Fruit fly (Drosophila melanogaster) S2 (cell line): ENCODE data around the gene Rsbp15.

ENCODE experiments used
- CG8478 ChIP-seq: fragments of >200 bp; optimal IDR thresholded peaks from 2 replicates; lab custom pipeline; 2018
- CTCF ChIP-seq, 2 experiments: fragments of >200 bp; optimal IDR thresholded peaks; 2 replicates each; lab custom pipeline; 2018

Gene Rsbp15

dm6 chr3R:12236804-12237203, 14.6 kb downstream of the Rsbp15 start, which contains the start of gene Cyp313a2:
Gene Cyp313a2 (minus strand): TSS chr3R:12236904.
- TF ChIP-seq CG8478 (lab: Kevin White, UChicago): no peak
- no peak for TF ChIP-seq CTCF (optimal IDR thresholded peaks at IDR 0.05; lab: Kevin White, UChicago)

- TF ChIP-seq CG8478 (lab: Kevin White, UChicago): no peak
- TF ChIP-seq CTCF (optimal IDR thresholded peaks at IDR 0.05; lab: Kevin White, UChicago): no peak
Measured at dm6 chr3R:12239166-12239565, 17.0 kb downstream of the Rsbp15 start, which contains the start of gene Cyp313a3. Gene Cyp313a3 (minus strand): TSS chr3R:12239266.

DNA sequence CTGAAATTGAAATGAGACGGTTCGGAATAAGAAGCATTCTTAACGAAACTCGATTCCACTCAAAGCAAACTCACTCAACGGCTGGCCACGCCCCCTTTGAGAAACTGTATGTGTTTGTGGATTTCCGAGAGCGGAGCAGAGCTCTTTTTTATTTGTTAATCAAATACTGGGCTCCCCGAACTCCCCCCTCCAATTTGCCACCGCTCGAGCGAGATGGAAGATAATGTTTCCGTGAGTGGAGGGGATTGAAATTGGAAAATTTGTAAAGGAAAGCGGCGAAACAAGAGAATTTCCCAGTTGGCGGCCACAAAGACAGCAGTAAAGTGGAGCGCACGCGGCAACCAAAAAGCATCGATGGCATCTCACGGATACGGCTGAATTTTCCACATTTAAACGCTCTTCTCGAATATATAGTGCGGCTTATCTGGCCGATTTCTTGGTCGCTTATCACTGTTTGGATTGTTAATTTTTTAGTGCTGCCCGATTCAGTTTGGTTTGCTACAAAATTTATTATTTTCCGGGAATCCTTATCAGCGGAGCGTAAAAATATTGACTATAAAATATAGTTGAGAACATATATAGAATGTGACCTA, 22.4 kb downstream of the Rsbp15 start:
- TF ChIP-seq CTCF (optimal IDR thresholded peaks at IDR 0.05; lab: Kevin White, UChicago) (no peak), CG8478 (lab: Kevin White, UChicago) (no peak)

- TF ChIP-seq CTCF (optimal IDR thresholded peaks at IDR 0.05; lab: Kevin White, UChicago) (peak in 1 of 2 experiments; percentile 2), CG8478 (lab: Kevin White, UChicago) (no peak)
Measured at dm6 chr3R:12248243-12248642, 26.1 kb downstream of the Rsbp15 start.

- no peak for TF ChIP-seq CTCF (optimal IDR thresholded peaks at IDR 0.05; lab: Kevin White, UChicago)
- TF ChIP-seq CG8478 (lab: Kevin White, UChicago): no peak
Measured at dm6 chr3R:12250204-12250603, 28.0 kb downstream of the Rsbp15 start.

DNA sequence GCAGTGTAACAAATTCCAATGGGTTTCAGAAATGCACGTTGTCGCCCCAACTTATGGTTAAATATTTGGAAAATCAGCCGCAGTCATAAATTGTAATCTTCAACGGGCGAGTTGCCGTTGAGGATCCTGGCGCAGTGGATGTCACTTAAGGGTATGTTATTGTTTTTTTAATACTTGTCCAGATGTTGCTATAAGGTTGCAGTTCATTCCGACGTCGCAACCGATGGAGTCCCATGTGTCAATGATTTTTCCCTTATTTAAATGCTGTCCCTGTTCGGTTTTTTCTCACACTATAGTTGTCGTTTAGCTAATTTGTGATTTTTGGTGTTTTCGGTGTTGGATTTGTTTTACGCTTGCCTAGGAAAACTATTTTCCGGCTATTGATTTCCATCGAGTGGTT, 29.3 kb downstream of the Rsbp15 start:
- no peak for TF ChIP-seq CG8478 (lab: Kevin White, UChicago)
- TF ChIP-seq CTCF (optimal IDR thresholded peaks at IDR 0.05; lab: Kevin White, UChicago): no peak

DNA sequence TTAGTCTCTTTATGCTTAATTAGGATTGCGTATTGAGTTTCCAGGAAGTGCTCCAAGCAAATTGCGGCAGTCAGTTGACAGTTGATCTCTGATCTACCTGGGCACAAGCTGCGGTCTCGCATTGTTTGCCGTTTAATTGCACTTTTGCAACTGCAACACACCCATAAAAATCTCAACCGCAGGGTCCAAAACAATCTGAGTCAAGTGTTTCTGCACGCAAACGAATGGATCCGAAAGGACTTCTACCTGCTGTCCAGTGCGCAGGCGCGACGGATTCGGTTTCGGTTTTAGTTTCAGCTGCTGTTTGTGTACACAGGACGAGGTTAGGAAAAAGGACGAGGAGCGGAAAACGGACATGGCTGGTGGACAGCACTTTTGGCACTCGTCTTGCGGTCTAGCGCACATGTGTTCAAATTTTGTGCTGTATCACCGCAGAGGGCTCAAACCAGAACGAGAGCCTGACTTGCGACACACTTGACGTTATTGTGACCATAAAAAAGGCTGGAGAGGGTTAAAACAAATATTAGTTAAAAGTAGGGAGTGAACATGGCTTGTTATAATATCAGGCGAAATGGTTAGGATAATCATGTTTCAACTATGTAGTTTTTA, 30.4 kb downstream of the Rsbp15 start:
- TF ChIP-seq CG8478 (lab: Kevin White, UChicago) (no peak), CTCF (optimal IDR thresholded peaks at IDR 0.05; lab: Kevin White, UChicago) (no peak)

DNA sequence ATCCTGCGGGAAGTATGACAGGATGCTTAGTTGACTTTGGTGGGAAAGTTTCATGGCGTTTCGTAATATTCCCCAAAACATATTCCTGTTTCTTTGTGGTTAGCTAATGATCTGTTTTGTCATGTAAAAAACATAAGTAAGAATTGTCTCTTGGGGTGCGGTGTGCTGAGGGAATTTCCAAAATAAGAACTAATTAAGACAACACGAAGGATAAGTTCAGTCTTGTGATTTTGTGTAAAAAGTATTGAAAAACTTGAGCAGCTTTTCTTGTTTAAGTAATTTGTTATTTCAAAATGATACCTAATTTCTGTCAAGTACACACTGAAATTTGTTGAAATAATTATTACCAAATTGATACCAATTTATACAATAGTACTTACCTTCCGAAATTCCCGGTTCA, 31.7 kb downstream of the Rsbp15 start, which contains the start of gene CG3942:
TSS of gene CG3942 (plus strand) at position 301 of the 400 bp plus-strand sequence.
- TF ChIP-seq CTCF (optimal IDR thresholded peaks at IDR 0.05; lab: Kevin White, UChicago) (no peak), CG8478 (lab: Kevin White, UChicago) (no peak)

- TF ChIP-seq CTCF (optimal IDR thresholded peaks at IDR 0.05; lab: Kevin White, UChicago) (no peak), CG8478 (lab: Kevin White, UChicago) (no peak)
Measured at dm6 chr3R:12258437-12258836, 36.2 kb downstream of the Rsbp15 start, which contains the start of the genes CG44037 and svp. Gene CG44037 (plus strand): TSS chr3R:12258737. Gene svp (plus strand): TSS chr3R:12258737.

- TF ChIP-seq CTCF (optimal IDR thresholded peaks at IDR 0.05; lab: Kevin White, UChicago): no peak
- TF ChIP-seq CG8478 (lab: Kevin White, UChicago): no peak
Measured at dm6 chr3R:12259013-12259412, 36.8 kb downstream of the Rsbp15 start.

- TF ChIP-seq CTCF (optimal IDR thresholded peaks at IDR 0.05; lab: Kevin White, UChicago) (no peak), CG8478 (lab: Kevin White, UChicago) (no peak)
Measured at dm6 chr3R:12259819-12260218, 37.6 kb downstream of the Rsbp15 start.

dm6 chr3R:12260669-12261068, 38.5 kb downstream of the Rsbp15 start, which contains the start of gene CG44038:
Gene CG44038 (plus strand): TSS chr3R:12260969.
- no peak for TF ChIP-seq CTCF (optimal IDR thresholded peaks at IDR 0.05; lab: Kevin White, UChicago)
- TF ChIP-seq CG8478 (lab: Kevin White, UChicago): no peak

DNA sequence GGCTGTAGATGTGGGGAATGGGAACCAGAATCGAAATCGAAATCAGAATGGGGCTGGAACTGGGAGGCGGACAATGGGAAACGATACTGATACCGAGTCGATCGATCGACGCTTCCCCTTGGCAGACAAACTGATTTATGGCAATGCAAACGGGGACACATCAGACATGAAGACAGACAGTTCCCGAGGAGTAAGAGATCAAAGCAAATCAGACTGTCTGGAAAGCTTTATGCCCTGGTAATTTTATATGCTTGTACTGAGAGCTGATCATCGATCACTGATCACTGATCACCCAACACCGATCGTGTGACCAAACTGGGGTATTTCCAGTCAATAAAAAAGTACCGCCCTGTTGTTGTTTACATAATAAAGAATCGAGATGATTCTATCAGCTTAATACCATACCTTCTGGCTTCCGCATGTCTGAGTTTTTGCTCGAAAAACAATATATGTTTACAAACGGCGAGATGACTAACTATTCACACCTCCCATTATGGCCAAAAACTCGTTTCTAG, 47.8 kb downstream of the Rsbp15 start:
- TF ChIP-seq CTCF (optimal IDR thresholded peaks at IDR 0.05; lab: Kevin White, UChicago): no peak
- no peak for TF ChIP-seq CG8478 (lab: Kevin White, UChicago)

- TF ChIP-seq CG8478 (lab: Kevin White, UChicago) (no peak), CTCF (optimal IDR thresholded peaks at IDR 0.05; lab: Kevin White, UChicago) (no peak)
Measured at dm6 chr3R:12270590-12270989, 48.4 kb downstream of the Rsbp15 start, which contains the start of gene CG17738. Gene CG17738 (plus strand): TSS chr3R:12270890.

- TF ChIP-seq CTCF (optimal IDR thresholded peaks at IDR 0.05; lab: Kevin White, UChicago) (no peak), CG8478 (lab: Kevin White, UChicago) (no peak)
Measured at dm6 chr3R:12272826-12273225, 50.6 kb downstream of the Rsbp15 start, which contains the start of gene Sfp87B. Gene Sfp87B (plus strand): TSS chr3R:12273126.
